Fruit fly (Drosophila melanogaster) whole organism, pupa: ENCODE data around the gene Cyp4g15.

Experiments
- CG10348 ChIP-seq: fragments of 200-800 bp; sonication (Bioruptor generic); IDR thresholded peaks from 2 replicates; pipeline ENCODE4 v1.3.6; 2022; ENCODE audit warnings: missing biosample characterization, missing genetic modification characterization
- CG12605 ChIP-seq: fragments of 200-800 bp; sonication (Bioruptor generic); IDR thresholded peaks from 2 replicates; pipeline ENCODE4 v1.3.6; 2022; ENCODE audit warnings: missing biosample characterization, missing genetic modification characterization
- CG13204 ChIP-seq: fragments of 200-800 bp; sonication (Bioruptor generic); optimal IDR thresholded peaks from 2 replicates; lab custom pipeline; 2018; ENCODE audit warnings: missing biosample characterization, mild to moderate bottlenecking, missing genetic modification characterization, moderate library complexity
- CG14655 ChIP-seq: fragments of 200-800 bp; sonication (Bioruptor generic); optimal IDR thresholded peaks from 3 replicates; lab custom pipeline; 2017; ENCODE audit warnings: mild to moderate bottlenecking, missing biosample characterization, missing genetic modification reagents, missing genetic modification characterization
- CG15710 ChIP-seq: fragments of 200-800 bp; sonication (Bioruptor generic); optimal IDR thresholded peaks from 2 replicates; lab custom pipeline; 2018; ENCODE audit warnings: missing biosample characterization, mild to moderate bottlenecking, missing genetic modification characterization, moderate library complexity
- CG17806 ChIP-seq: fragments of 200-800 bp; sonication (Bioruptor generic); optimal IDR thresholded peaks from 2 replicates; lab custom pipeline; 2018; ENCODE audit warnings: missing biosample characterization, mild to moderate bottlenecking, missing genetic modification characterization, moderate library complexity
- CG32121 ChIP-seq: fragments of 200-800 bp; sonication (Bioruptor generic); IDR thresholded peaks from 2 replicates; pipeline ENCODE4 v1.3.6; 2022; ENCODE audit warnings: missing biosample characterization, missing genetic modification characterization
- CG34367 ChIP-seq: fragments of 200-800 bp; sonication (Bioruptor generic); optimal IDR thresholded peaks from 2 replicates; lab custom pipeline; 2018; ENCODE audit warnings: missing biosample characterization, mild to moderate bottlenecking, missing genetic modification characterization
- CG4496 ChIP-seq: fragments of 200-800 bp; sonication (Bioruptor generic); IDR thresholded peaks from 3 replicates; pipeline ENCODE4 v1.3.6; 2022; ENCODE audit warnings: missing biosample characterization, missing genetic modification characterization
- CG8159 ChIP-seq: fragments of 200-800 bp; sonication (Bioruptor generic); optimal IDR thresholded peaks from 3 replicates; lab custom pipeline; 2018; ENCODE audit warnings: missing biosample characterization, mild to moderate bottlenecking, missing genetic modification characterization, moderate library complexity
- CG8301 ChIP-seq: fragments of 200-800 bp; sonication (Bioruptor generic); optimal IDR thresholded peaks from 2 replicates; lab custom pipeline; 2018; ENCODE audit warnings: missing biosample characterization, mild to moderate bottlenecking, missing genetic modification characterization
- CG9948 ChIP-seq: fragments of 200-800 bp; sonication (Bioruptor generic); optimal IDR thresholded peaks from 2 replicates; lab custom pipeline; 2018; ENCODE audit warnings: missing biosample characterization, mild to moderate bottlenecking, missing genetic modification characterization, moderate library complexity
- D1 ChIP-seq: fragments of 200-800 bp; sonication (Bioruptor generic); optimal IDR thresholded peaks from 2 replicates; lab custom pipeline; 2018; ENCODE audit warnings: missing biosample characterization, mild to moderate bottlenecking, missing genetic modification characterization, moderate library complexity
- EcR ChIP-seq: fragments of 200-800 bp; sonication (Bioruptor generic); optimal IDR thresholded peaks from 3 replicates; lab custom pipeline; 2019; ENCODE audit warnings: missing biosample characterization, missing genetic modification characterization, mild to moderate bottlenecking, moderate library complexity, missing genetic modification reagents
- Ets98B ChIP-seq: fragments of 200-800 bp; sonication (Bioruptor generic); IDR thresholded peaks from 2 replicates; pipeline ENCODE4 v1.3.6; 2022; ENCODE audit warnings: missing biosample characterization, missing genetic modification characterization
- Pif1A ChIP-seq: fragments of 200-800 bp; sonication (Bioruptor generic); optimal IDR thresholded peaks from 3 replicates; lab custom pipeline; 2016; ENCODE audit warnings: missing biosample characterization, missing genetic modification characterization
- Pif1B ChIP-seq: fragments of 200-800 bp; sonication (Bioruptor generic); optimal IDR thresholded peaks from 3 replicates; lab custom pipeline; 2016; ENCODE audit warnings: missing biosample characterization, missing genetic modification characterization
- Snoo ChIP-seq: fragments of 200-800 bp; sonication (Bioruptor generic); optimal IDR thresholded peaks from 3 replicates; lab custom pipeline; 2017; ENCODE audit warnings: missing biosample characterization, mild to moderate bottlenecking, missing genetic modification characterization, inconsistent platforms
- fd96Ca ChIP-seq: fragments of 200-800 bp; sonication (Bioruptor generic); IDR thresholded peaks from 3 replicates; pipeline ENCODE4 v1.3.6; 2022; ENCODE audit warnings: missing biosample characterization, missing genetic modification characterization
- gl ChIP-seq: fragments of 200-800 bp; sonication (Bioruptor generic); optimal IDR thresholded peaks from 2 replicates; lab custom pipeline; 2018; ENCODE audit warnings: missing biosample characterization, mild to moderate bottlenecking, missing genetic modification characterization
- rn ChIP-seq: fragments of 200-800 bp; sonication (Bioruptor generic); IDR thresholded peaks from 2 replicates; pipeline ENCODE4 v1.3.6; 2022; ENCODE audit warnings: missing biosample characterization, missing genetic modification characterization

Cyp4g15 gene

DNA sequence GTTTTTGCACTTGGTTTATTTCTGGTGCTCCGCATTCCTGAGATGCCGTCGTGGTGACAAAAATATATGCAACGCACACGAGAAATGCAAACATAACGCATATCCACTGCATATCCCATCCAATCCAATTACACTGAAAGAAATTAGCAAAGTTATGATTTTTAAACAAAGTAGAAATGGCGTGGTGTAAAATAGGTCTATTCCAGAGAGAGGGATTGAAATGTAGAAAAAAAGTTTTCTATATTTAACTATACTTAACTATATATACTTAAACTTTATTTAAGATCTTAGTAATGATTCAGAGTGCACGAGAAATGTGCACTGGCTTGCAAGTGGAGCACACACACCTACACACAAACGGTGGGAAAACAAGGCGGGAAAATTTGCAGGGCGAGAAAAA, 15.3 kb downstream of the Cyp4g15 start:
- no peak for TF ChIP-seq CG4496
- TF ChIP-seq CG10348 (GFP tag; lab: Robert Waterston, UW), result no peak
- TF ChIP-seq CG12605 (GFP tag; lab: Robert Waterston, UW), result no peak
- TF ChIP-seq fd96Ca, result no peak
- TF ChIP-seq EcR (GFP tag; lab: Kevin White, UChicago), result no peak
- peak; percentile 34 for TF ChIP-seq CG8159
- TF ChIP-seq gl, result no peak
- no peak for TF ChIP-seq CG15710 (tag; lab: Kevin White, UChicago)
- no peak for TF ChIP-seq CG32121 (GFP tag; lab: Robert Waterston, UW)
- TF ChIP-seq Pif1B (GFP tag; lab: Kevin White, UChicago), result peak; percentile 17
- TF ChIP-seq CG9948, result peak; percentile 0
- no peak for TF ChIP-seq rn (GFP tag; lab: Robert Waterston, UW)
- TF ChIP-seq CG13204 (GFP tag; lab: Kevin White, UChicago), result no peak
- peak; percentile 31 for TF ChIP-seq Pif1A
- TF ChIP-seq D1 (tag; lab: Kevin White, UChicago), result no peak
- peak; percentile 23 for TF ChIP-seq CG17806
- no peak for TF ChIP-seq Snoo (tag; lab: Kevin White, UChicago)
- peak; percentile 57 for TF ChIP-seq CG8301 (tag; lab: Kevin White, UChicago)
- no peak for TF ChIP-seq Ets98B (GFP tag; lab: Robert Waterston, UW)
- peak; percentile 67 for TF ChIP-seq CG14655 (GFP tag; lab: Kevin White, UChicago)
- peak; percentile 15 for TF ChIP-seq CG34367 (tag; lab: Kevin White, UChicago)

DNA sequence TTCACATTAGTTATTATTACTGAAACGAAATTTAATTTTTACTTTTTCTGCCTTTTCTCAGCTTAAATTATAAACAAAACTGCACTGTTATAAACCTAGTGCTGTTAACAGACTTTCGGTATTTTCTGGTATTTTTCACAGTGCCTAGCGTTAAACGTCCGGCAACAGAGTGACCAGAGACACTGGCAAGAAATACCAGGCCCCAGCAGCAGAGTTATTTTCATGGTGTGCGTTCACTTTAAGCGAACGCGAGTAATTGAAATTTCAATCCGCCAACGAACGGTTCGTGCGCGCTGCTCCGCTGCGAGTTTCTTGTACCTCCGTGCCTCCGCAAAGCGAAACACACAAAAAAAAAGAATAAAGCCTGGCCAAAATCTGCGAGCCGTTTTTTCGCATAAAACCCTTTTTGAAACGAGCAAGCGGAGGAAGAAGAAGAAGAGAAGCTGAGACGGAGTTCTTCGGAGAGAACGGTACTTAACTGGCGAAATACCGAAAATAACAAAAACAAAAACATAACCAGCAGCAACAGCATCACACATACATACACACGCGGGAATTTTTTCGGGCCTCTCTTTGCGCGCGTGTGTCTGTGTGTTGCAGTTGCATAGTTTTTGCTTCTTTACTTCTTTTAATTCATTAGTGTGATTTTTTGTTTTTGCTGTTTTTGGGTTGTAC, 16.2 kb downstream of the Cyp4g15 start, which contains the start of gene Drak:
Gene Drak, plus strand, starts transcription at position 220 of the 675 bp plus-strand sequence.
- TF ChIP-seq EcR (GFP tag; lab: Kevin White, UChicago) (peak; percentile 6), CG4496 (no peak), CG34367 (tag; lab: Kevin White, UChicago) (no peak), Pif1B (GFP tag; lab: Kevin White, UChicago) (no peak), CG14655 (GFP tag; lab: Kevin White, UChicago) (no peak), CG15710 (tag; lab: Kevin White, UChicago) (no peak), CG8159 (peak; percentile 8), CG13204 (GFP tag; lab: Kevin White, UChicago) (no peak), fd96Ca (no peak), D1 (tag; lab: Kevin White, UChicago) (no peak), CG12605 (GFP tag; lab: Robert Waterston, UW) (no peak), Pif1A (no peak)
- TF ChIP-seq, all 21 proteins: peak for 2

DNA sequence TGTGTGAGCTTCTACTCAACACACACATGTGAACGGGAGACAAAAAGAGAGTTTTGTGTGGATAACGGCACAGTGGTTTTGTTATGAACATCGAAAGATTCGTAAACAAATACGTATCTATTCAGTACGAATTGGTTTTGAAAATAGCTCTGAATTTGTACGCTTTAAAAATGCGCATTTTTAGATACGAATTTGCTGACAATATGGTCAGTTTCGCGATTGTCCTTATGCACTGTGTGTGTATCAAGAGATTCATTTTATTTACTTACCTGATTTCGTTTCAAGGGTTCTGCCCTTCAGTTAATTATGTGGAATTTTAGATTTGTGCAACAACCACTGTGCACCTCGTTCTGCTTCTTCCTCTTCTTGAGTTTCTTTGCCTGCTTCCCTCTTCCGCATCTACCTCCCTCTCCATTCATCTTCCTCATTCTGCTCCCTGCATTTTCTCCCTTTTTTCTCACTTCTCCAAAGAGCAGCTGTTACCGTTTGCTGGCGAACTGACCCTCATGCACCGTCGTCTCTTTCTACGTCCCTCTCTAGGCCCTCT, 17.9 kb downstream of the Cyp4g15 start:
- TF ChIP-seq Snoo (tag; lab: Kevin White, UChicago), result peak; percentile 94
- peak; percentile 95 for TF ChIP-seq CG9948
- TF ChIP-seq CG12605 (GFP tag; lab: Robert Waterston, UW), result peak; percentile 57; the same call in 1 of the 2 replicates
- TF ChIP-seq EcR (GFP tag; lab: Kevin White, UChicago), result peak; percentile 62
- TF ChIP-seq CG14655 (GFP tag; lab: Kevin White, UChicago), result peak; percentile 94
- peak; percentile 95 for TF ChIP-seq CG34367 (tag; lab: Kevin White, UChicago)
- peak; percentile 51 for TF ChIP-seq rn (GFP tag; lab: Robert Waterston, UW)
- TF ChIP-seq CG17806, result peak; percentile 93
- TF ChIP-seq CG4496, result peak; percentile 85
- peak; percentile 80; the same call in 2 of the 3 replicates for TF ChIP-seq fd96Ca
- TF ChIP-seq CG15710 (tag; lab: Kevin White, UChicago), result peak; percentile 95
- TF ChIP-seq gl, result peak; percentile 88
- TF ChIP-seq Pif1A, result peak; percentile 96
- peak; percentile 93 for TF ChIP-seq Pif1B (GFP tag; lab: Kevin White, UChicago)
- TF ChIP-seq CG8301 (tag; lab: Kevin White, UChicago), result peak; percentile 92
- TF ChIP-seq CG32121 (GFP tag; lab: Robert Waterston, UW), result peak; percentile 55; the same call in 1 of the 2 replicates
- peak; percentile 91 for TF ChIP-seq CG13204 (GFP tag; lab: Kevin White, UChicago)
- peak; percentile 95 for TF ChIP-seq CG8159
- TF ChIP-seq Ets98B (GFP tag; lab: Robert Waterston, UW), result peak; percentile 54; the same call in 1 of the 2 replicates
- TF ChIP-seq D1 (tag; lab: Kevin White, UChicago), result peak; percentile 87
- TF ChIP-seq CG10348 (GFP tag; lab: Robert Waterston, UW), result no peak

DNA sequence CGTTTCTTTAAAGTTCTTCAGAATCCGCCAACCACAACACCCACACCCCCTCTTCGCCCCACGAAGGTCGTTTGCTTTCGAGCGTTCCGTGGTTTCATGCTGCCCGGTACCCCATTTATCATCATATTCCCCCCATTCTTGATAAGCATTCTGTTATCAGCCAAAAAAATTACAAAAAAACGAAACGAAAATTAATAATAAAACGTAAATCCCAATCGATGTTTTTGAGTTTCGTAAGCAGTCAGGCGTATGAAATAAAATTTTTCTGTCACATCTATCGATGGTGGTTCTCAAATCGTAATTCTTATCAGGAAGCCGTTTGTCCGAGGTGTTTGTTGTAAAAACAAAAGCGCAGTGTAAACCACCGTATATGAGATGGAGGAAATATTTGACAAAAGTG, 18.6 kb downstream of the Cyp4g15 start:
- TF ChIP-seq CG15710 (tag; lab: Kevin White, UChicago), result no peak
- no peak for TF ChIP-seq CG17806
- TF ChIP-seq CG32121 (GFP tag; lab: Robert Waterston, UW), result no peak
- TF ChIP-seq rn (GFP tag; lab: Robert Waterston, UW), result no peak
- TF ChIP-seq Ets98B (GFP tag; lab: Robert Waterston, UW), result no peak
- no peak for TF ChIP-seq Snoo (tag; lab: Kevin White, UChicago)
- no peak for TF ChIP-seq gl
- TF ChIP-seq fd96Ca, result no peak
- TF ChIP-seq CG8301 (tag; lab: Kevin White, UChicago), result no peak

DNA sequence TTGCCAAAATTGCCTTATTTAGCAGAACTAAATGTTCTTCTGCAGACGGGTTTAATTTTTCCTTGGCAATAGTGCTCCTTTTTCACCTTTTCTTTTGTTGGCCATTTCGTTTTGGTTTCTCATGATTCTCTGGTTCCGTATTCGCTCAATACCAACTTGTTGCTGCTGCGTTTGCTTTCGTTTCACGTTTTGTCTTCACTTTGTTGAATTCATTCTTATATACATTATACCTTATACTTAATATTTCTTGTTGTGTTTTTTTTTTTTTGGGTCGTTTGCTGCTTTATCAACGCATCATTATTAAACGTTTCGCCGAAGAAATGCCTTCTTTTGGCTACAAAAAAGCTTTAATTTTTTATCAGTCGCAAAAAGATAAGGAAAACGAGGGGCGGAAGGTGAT, 19.4 kb downstream of the Cyp4g15 start:
- TF ChIP-seq fd96Ca (no peak), CG32121 (GFP tag; lab: Robert Waterston, UW) (no peak), Pif1B (GFP tag; lab: Kevin White, UChicago) (no peak), CG9948 (no peak), CG12605 (GFP tag; lab: Robert Waterston, UW) (no peak), CG17806 (no peak), CG34367 (tag; lab: Kevin White, UChicago) (no peak), gl (no peak), EcR (GFP tag; lab: Kevin White, UChicago) (no peak), Ets98B (GFP tag; lab: Robert Waterston, UW) (no peak), CG10348 (GFP tag; lab: Robert Waterston, UW) (no peak), CG14655 (GFP tag; lab: Kevin White, UChicago) (no peak), CG15710 (tag; lab: Kevin White, UChicago) (no peak), CG8301 (tag; lab: Kevin White, UChicago) (no peak), Snoo (tag; lab: Kevin White, UChicago) (no peak), CG8159 (no peak), CG4496 (no peak)
